Fruit fly (Drosophila melanogaster) whole organism, embryonic: ENCODE data around the gene Tlk.

Source experiments
- Bgb ChIP-seq: fragments of 200-800 bp; sonication (Bioruptor generic); IDR thresholded peaks from 2 replicates; pipeline ENCODE4 v1.3.6; 2022; ENCODE audit warnings: missing biosample characterization, missing genetic modification characterization; ENCODE audit not compliant: partially characterized antibody
- Blimp-1 ChIP-seq: fragments of 200-800 bp; sonication (Bioruptor generic); optimal IDR thresholded peaks from 3 replicates; lab custom pipeline; 2018; ENCODE audit warnings: missing biosample characterization, missing genetic modification characterization, mild to moderate bottlenecking, moderate library complexity, missing genetic modification reagents
- CG10431 ChIP-seq: fragments of 200-800 bp; sonication (Bioruptor generic); optimal IDR thresholded peaks from 3 replicates; lab custom pipeline; 2018; ENCODE audit warnings: missing biosample characterization, mild to moderate bottlenecking, missing genetic modification characterization
- CG12391 ChIP-seq: fragments of 200-800 bp; sonication (Bioruptor generic); optimal IDR thresholded peaks from 3 replicates; lab custom pipeline; 2018; ENCODE audit warnings: missing biosample characterization, mild to moderate bottlenecking, missing genetic modification characterization, moderate library complexity
- CG15269 ChIP-seq: fragments of 200-800 bp; sonication (Bioruptor generic); optimal IDR thresholded peaks from 2 replicates; lab custom pipeline; 2018; ENCODE audit warnings: missing biosample characterization, mild to moderate bottlenecking, missing genetic modification characterization, moderate library complexity
- CG15479 ChIP-seq: fragments of 200-800 bp; sonication (Bioruptor generic); optimal IDR thresholded peaks from 3 replicates; lab custom pipeline; 2019; ENCODE audit warnings: missing biosample characterization, mild to moderate bottlenecking, missing genetic modification characterization, moderate library complexity
- CG15696 ChIP-seq: fragments of 200-800 bp; sonication (Bioruptor generic); optimal IDR thresholded peaks from 2 replicates; lab custom pipeline; 2019; ENCODE audit warnings: missing biosample characterization, mild to moderate bottlenecking, missing genetic modification characterization, moderate library complexity
- CG1647 ChIP-seq: fragments of 200-800 bp; sonication (Bioruptor generic); optimal IDR thresholded peaks from 3 replicates; lab custom pipeline; 2016; ENCODE audit warnings: missing biosample characterization, missing genetic modification characterization
- CG17385 ChIP-seq: fragments of 200-800 bp; sonication (Bioruptor generic); optimal IDR thresholded peaks from 3 replicates; lab custom pipeline; 2018; ENCODE audit warnings: missing biosample characterization, mild to moderate bottlenecking, missing genetic modification characterization
- CG18764 ChIP-seq: fragments of 200-800 bp; sonication (Bioruptor generic); optimal IDR thresholded peaks from 3 replicates; lab custom pipeline; 2016; ENCODE audit warnings: missing biosample characterization, missing genetic modification characterization
- CG5245 ChIP-seq: fragments of 200-800 bp; sonication (Bioruptor generic); optimal IDR thresholded peaks from 3 replicates; lab custom pipeline; 2016; ENCODE audit warnings: missing biosample characterization, missing genetic modification characterization
- CG7271 ChIP-seq: fragments of 200-800 bp; sonication (Bioruptor generic); optimal IDR thresholded peaks from 2 replicates; lab custom pipeline; 2018; ENCODE audit warnings: missing biosample characterization, mild to moderate bottlenecking, missing genetic modification characterization, moderate library complexity
- CG7745 ChIP-seq: fragments of 200-800 bp; sonication (Bioruptor generic); optimal IDR thresholded peaks from 2 replicates; lab custom pipeline; 2018; ENCODE audit warnings: missing biosample characterization, mild to moderate bottlenecking, missing genetic modification characterization, moderate library complexity
- CG7963 ChIP-seq: fragments of 200-800 bp; sonication (Bioruptor generic); IDR thresholded peaks from 3 replicates; pipeline ENCODE4 v1.3.6; 2022; ENCODE audit warnings: missing biosample characterization, missing genetic modification characterization; ENCODE audit not compliant: partially characterized antibody
- Dbx ChIP-seq: fragments of 200-800 bp; sonication (Bioruptor generic); IDR thresholded peaks from 3 replicates; pipeline ENCODE4 v1.3.6; 2022; ENCODE audit warnings: missing biosample characterization, missing genetic modification characterization
- Dp ChIP-seq: fragments of 200-800 bp; sonication (Bioruptor generic); optimal IDR thresholded peaks from 2 replicates; lab custom pipeline; 2018; ENCODE audit warnings: missing biosample characterization, mild to moderate bottlenecking, missing genetic modification characterization, moderate library complexity
- E2f2 ChIP-seq: fragments of 200-800 bp; sonication (Bioruptor generic); IDR thresholded peaks from 2 replicates; pipeline ENCODE4 v1.3.6; 2022; ENCODE audit warnings: missing biosample characterization, missing genetic modification characterization
- Eip74EF ChIP-seq, 2 experiments: fragments of 200-800 bp in 1 of 2; fragments of >200 bp in 1 of 2; sonication (Bioruptor generic) in 1 of 2; optimal IDR thresholded peaks; 2 replicates each; lab custom pipeline; 2017 to 2019; ENCODE audit warnings: missing biosample characterization in 2 of 2, missing genetic modification characterization in 2 of 2, mild to moderate bottlenecking in 1 of 2, moderate library complexity in 1 of 2
- Fer3 ChIP-seq: fragments of 200-800 bp; sonication (Bioruptor generic); optimal IDR thresholded peaks from 2 replicates; lab custom pipeline; 2018; ENCODE audit warnings: missing biosample characterization, mild to moderate bottlenecking, missing genetic modification characterization, moderate library complexity
- Hr78 ChIP-seq, 2 experiments: fragments of 200-800 bp in 1 of 2; fragments of >200 bp in 1 of 2; sonication (Bioruptor generic) in 1 of 2; optimal IDR thresholded peaks; 2 replicates each; lab custom pipeline; 2017 to 2019; ENCODE audit warnings: missing biosample characterization in 2 of 2, missing genetic modification characterization in 2 of 2, mild to moderate bottlenecking in 1 of 2, moderate library complexity in 1 of 2
- MBD-R2 ChIP-seq: fragments of 200-800 bp; sonication (Bioruptor generic); IDR thresholded peaks from 2 replicates; pipeline ENCODE4 v1.3.6; 2022; ENCODE audit warnings: missing biosample characterization, missing genetic modification characterization
- Mad ChIP-seq: fragments of 200-800 bp; sonication (Bioruptor generic); optimal IDR thresholded peaks from 2 replicates; lab custom pipeline; 2016; ENCODE audit warnings: missing biosample characterization, missing genetic modification characterization
- Mrtf ChIP-seq: fragments of 200-800 bp; sonication (Bioruptor generic); IDR thresholded peaks from 3 replicates; pipeline ENCODE4 v1.3.6; 2022; ENCODE audit warnings: missing biosample characterization, missing genetic modification characterization
- Myb ChIP-seq: fragments of 200-800 bp; sonication (Bioruptor generic); optimal IDR thresholded peaks from 2 replicates; lab custom pipeline; 2016; ENCODE audit warnings: missing biosample characterization, missing genetic modification characterization
- Nf-YC ChIP-seq: fragments of 200-800 bp; optimal IDR thresholded peaks from 3 replicates; lab custom pipeline; 2019; ENCODE audit warnings: missing biosample characterization, mild to moderate bottlenecking, missing genetic modification characterization, moderate library complexity
- Sin3A ChIP-seq: fragments of >200 bp; optimal IDR thresholded peaks from 2 replicates; lab custom pipeline; 2018
- Sry-δ ChIP-seq: fragments of 200-800 bp; sonication (Bioruptor generic); optimal IDR thresholded peaks from 2 replicates; lab custom pipeline; 2016; ENCODE audit warnings: missing biosample characterization, missing genetic modification characterization
- Stat92E ChIP-seq, 3 experiments: fragments of >200 bp in 2 of 3; fragments of 200-800 bp in 1 of 3; sonication (Bioruptor generic) in 1 of 3; optimal IDR thresholded peaks; 2 replicates each; lab custom pipeline; 2017 to 2019; ENCODE audit warnings: missing biosample characterization in 3 of 3, missing genetic modification characterization in 3 of 3, mild to moderate bottlenecking in 1 of 3, moderate library complexity in 1 of 3
- Xbp1 ChIP-seq: fragments of 200-800 bp; sonication (Bioruptor generic); optimal IDR thresholded peaks from 3 replicates; lab custom pipeline; 2016; ENCODE audit warnings: missing biosample characterization, mild to moderate bottlenecking, missing genetic modification characterization
- ab ChIP-seq: fragments of 200-800 bp; sonication (Bioruptor generic); optimal IDR thresholded peaks from 2 replicates; lab custom pipeline; 2016; ENCODE audit warnings: missing biosample characterization, missing genetic modification characterization
- bab2 ChIP-seq: fragments of 200-800 bp; sonication (Bioruptor generic); optimal IDR thresholded peaks from 2 replicates; lab custom pipeline; 2016; ENCODE audit warnings: missing biosample characterization, missing genetic modification characterization
- btn ChIP-seq: fragments of 200-800 bp; sonication (Bioruptor generic); optimal IDR thresholded peaks from 2 replicates; lab custom pipeline; 2016; ENCODE audit warnings: missing biosample characterization, missing genetic modification characterization
- caup ChIP-seq: fragments of 200-800 bp; sonication (Bioruptor generic); optimal IDR thresholded peaks from 3 replicates; lab custom pipeline; 2017; ENCODE audit warnings: missing biosample characterization, mild to moderate bottlenecking, missing genetic modification characterization, moderate library complexity; ENCODE audit not compliant: severe bottlenecking
- ci ChIP-seq: fragments of 200-800 bp; sonication (Bioruptor generic); IDR thresholded peaks from 3 replicates; pipeline ENCODE4 v1.3.6; 2022; ENCODE audit warnings: missing biosample characterization, missing genetic modification characterization
- corto ChIP-seq: fragments of 200-800 bp; sonication (Bioruptor generic); optimal IDR thresholded peaks from 2 replicates; lab custom pipeline; 2016; ENCODE audit warnings: missing biosample characterization, mild to moderate bottlenecking, missing genetic modification characterization, moderate library complexity
- dm ChIP-seq: fragments of 200-800 bp; sonication (Bioruptor generic); optimal IDR thresholded peaks from 3 replicates; lab custom pipeline; 2016; ENCODE audit warnings: missing biosample characterization, missing genetic modification characterization
- dmrt11E ChIP-seq: fragments of 200-800 bp; sonication (Bioruptor generic); optimal IDR thresholded peaks from 3 replicates; lab custom pipeline; 2018; ENCODE audit warnings: missing biosample characterization, mild to moderate bottlenecking, missing genetic modification characterization, moderate library complexity
- en ChIP-seq: fragments of 200-800 bp; sonication (Bioruptor generic); optimal IDR thresholded peaks from 2 replicates; lab custom pipeline; 2016; ENCODE audit warnings: missing biosample characterization, missing genetic modification characterization
- ham ChIP-seq: fragments of 200-800 bp; sonication (Bioruptor generic); IDR thresholded peaks from 2 replicates; pipeline ENCODE4 v1.3.6; 2022; ENCODE audit warnings: missing biosample characterization, missing genetic modification characterization
- pan ChIP-seq, 4 experiments: fragments of >200 bp in 3 of 4; fragments of 200-800 bp in 1 of 4; sonication (Bioruptor generic) in 1 of 4; optimal IDR thresholded peaks in 3 of 4; IDR thresholded peaks in 1 of 4; 2 replicates each; pipeline versions ENCODE4 v1.3.6 to Lab custom; 2017 to 2022; ENCODE audit warnings: missing biosample characterization in 2 of 4, missing genetic modification characterization in 2 of 4, mixed read lengths in 1 of 4
- pros ChIP-seq: fragments of 200-800 bp; sonication (Bioruptor generic); optimal IDR thresholded peaks from 3 replicates; lab custom pipeline; 2019; ENCODE audit warnings: missing biosample characterization, mild to moderate bottlenecking, missing genetic modification characterization, moderate library complexity
- ranshi ChIP-seq: fragments of 200-800 bp; sonication (Bioruptor generic); IDR thresholded peaks from 2 replicates; pipeline ENCODE4 v1.3.6; 2022; ENCODE audit warnings: missing biosample characterization, missing genetic modification characterization
- rib ChIP-seq: fragments of 200-800 bp; sonication (Bioruptor generic); IDR thresholded peaks from 2 replicates; pipeline ENCODE4 v1.3.6; 2022; ENCODE audit warnings: missing biosample characterization, missing genetic modification characterization
- ro ChIP-seq: fragments of 200-800 bp; sonication (Bioruptor generic); IDR thresholded peaks from 2 replicates; pipeline ENCODE4 v1.3.6; 2022; ENCODE audit warnings: missing biosample characterization, missing genetic modification characterization
- sob ChIP-seq: fragments of 200-800 bp; sonication (Bioruptor generic); IDR thresholded peaks from 2 replicates; pipeline ENCODE4 v1.3.6; 2022; ENCODE audit warnings: missing biosample characterization, missing genetic modification characterization
- toy ChIP-seq: fragments of 200-800 bp; sonication (Bioruptor generic); IDR thresholded peaks from 2 replicates; pipeline ENCODE4 v1.3.6; 2022; ENCODE audit warnings: missing biosample characterization, missing genetic modification characterization
- unc-4 ChIP-seq: fragments of 200-800 bp; sonication (Bioruptor generic); IDR thresholded peaks from 2 replicates; pipeline ENCODE4 v1.3.6; 2022; ENCODE audit warnings: missing biosample characterization, missing genetic modification characterization; ENCODE audit not compliant: partially characterized antibody
- z ChIP-seq: fragments of 200-800 bp; sonication (Bioruptor generic); IDR thresholded peaks from 3 replicates; pipeline ENCODE4 v1.3.6; 2022; ENCODE audit warnings: missing biosample characterization, missing genetic modification characterization

Tlk gene

dm6 chrX:3719480-3720064, at the start of gene Tlk, which contains the start of gene Rala (continued):
- TF ChIP-seq Nf-YC (tag; lab: Kevin White, UChicago) (no peak), ro (no peak), CG10431 (GFP tag; lab: Kevin White, UChicago) (no peak), Sry-δ (GFP tag; lab: Kevin White, UChicago) (peak; percentile 78), corto (GFP tag; lab: Kevin White, UChicago) (no peak), ranshi (GFP tag; lab: Robert Waterston, UW) (peak; percentile 18; the same call in 1 of the 2 replicates), Mad (GFP tag; lab: Kevin White, UChicago) (no peak), CG7271 (tag; lab: Kevin White, UChicago) (peak; percentile 34), Mrtf (GFP tag; lab: Robert Waterston, UW) (peak; percentile 11; the same call in 1 of the 3 replicates), Sin3A (lab: Kevin White, UChicago) (peak; percentile 47), CG15269 (no peak), CG15479 (GFP tag; lab: Kevin White, UChicago) (no peak), CG18764 (GFP tag; lab: Kevin White, UChicago) (no peak), CG7963 (no peak), rib (peak; percentile 20; the same call in 1 of the 2 replicates), en (GFP tag; lab: Kevin White, UChicago) (no peak), ham (no peak), MBD-R2 (GFP tag; lab: Robert Waterston, UW) (peak; percentile 28; the same call in 1 of the 2 replicates), Blimp-1 (peak; percentile 65), sob (GFP tag; lab: Robert Waterston, UW) (peak; percentile 50; the same call in 1 of the 2 replicates), dmrt11E (tag; lab: Kevin White, UChicago) (no peak), unc-4 (GFP tag; lab: Robert Waterston, UW) (peak; percentile 43; the same call in 1 of the 2 replicates), Stat92E (GFP tag; optimal IDR thresholded peaks at IDR 0.05; lab: Kevin White, UChicago) (peak in 1 of 3 experiments; percentile 35), CG5245 (GFP tag; lab: Kevin White, UChicago) (peak; percentile 8), toy (GFP tag; lab: Robert Waterston, UW) (no peak), pan (optimal IDR thresholded peaks at IDR 0.05; lab: Kevin White, UChicago) (no peak), pan (GFP tag; optimal IDR thresholded peaks at IDR 0.05 in 1 of 2, IDR thresholded peaks at IDR 0.05 in 1 of 2) (peak in 1 of 2 experiments; percentile 54), Bgb (GFP tag; lab: Robert Waterston, UW) (peak; percentile 75), ab (no peak), dm (GFP tag; lab: Kevin White, UChicago) (peak; percentile 0), Hr78 (GFP tag; optimal IDR thresholded peaks at IDR 0.05; lab: Kevin White, UChicago) (no peak), Xbp1 (GFP tag; lab: Kevin White, UChicago) (peak; percentile 16), Dbx (peak; percentile 73), Fer3 (tag; lab: Kevin White, UChicago) (no peak), z (GFP tag; lab: Robert Waterston, UW) (no peak), bab2 (no peak), Eip74EF (GFP tag; optimal IDR thresholded peaks at IDR 0.05; lab: Kevin White, UChicago) (peak in 1 of 2 experiments; percentile 8), Myb (GFP tag; lab: Kevin White, UChicago) (peak; percentile 51), CG1647 (GFP tag; lab: Kevin White, UChicago) (no peak), CG17385 (GFP tag; lab: Kevin White, UChicago) (no peak), Dp (GFP tag; lab: Kevin White, UChicago) (peak; percentile 53), E2f2 (GFP tag; lab: Robert Waterston, UW) (peak; percentile 51; the same call in 1 of the 2 replicates), pros (no peak), CG7745 (tag; lab: Kevin White, UChicago) (no peak), CG12391 (tag; lab: Kevin White, UChicago) (peak; percentile 36), caup (GFP tag; lab: Kevin White, UChicago) (peak; percentile 16), btn (GFP tag; lab: Kevin White, UChicago) (no peak), CG15696 (tag; lab: Kevin White, UChicago) (no peak), ci (GFP tag; lab: Robert Waterston, UW) (peak; percentile 60; the same call in 2 of the 3 replicates)
